Worm (Caenorhabditis elegans) whole organism, midembryonic: Measurements from ENCODE around the gene srd-3.
A peak's percentile ranks its signal among the peaks of the same experiment; 100 is the strongest.

Source experiments
- T22C8.4 ChIP-seq: fragments of 200-800 bp; sonication (Bioruptor generic); IDR thresholded peaks from 2 replicates; pipeline ENCODE4 v1.3.6; 2022; ENCODE audit warnings: missing genetic modification characterization, missing compliant biosample characterization
- cog-1 ChIP-seq: sonication (generic microtip); optimal IDR thresholded peaks from 2 replicates; lab custom pipeline; 2016; ENCODE audit warnings: missing genetic modification characterization, missing compliant biosample characterization
- flt-1 ChIP-seq: fragments of 200-800 bp; sonication (Bioruptor generic); IDR thresholded peaks from 2 replicates; pipeline ENCODE4 v1.3.6; 2022; ENCODE audit warnings: missing genetic modification characterization, missing compliant biosample characterization
- klf-2 ChIP-seq: fragments of 200-800 bp; sonication (Bioruptor generic); conservative IDR thresholded peaks from 2 replicates; pipeline ENCODE4 v1.3.6; 2022; ENCODE audit warnings: missing genetic modification reagents, missing genetic modification characterization, missing compliant biosample characterization
- med-1 ChIP-seq: sonication (generic microtip); optimal IDR thresholded peaks from 2 replicates; lab custom pipeline; 2017; ENCODE audit warnings: missing genetic modification characterization, mild to moderate bottlenecking, missing compliant biosample characterization, antibody characterized with exemption, missing genetic modification reagents; ENCODE audit not compliant: insufficient read depth
- ref-1 ChIP-seq: fragments of 200-800 bp; sonication (Bioruptor generic); conservative IDR thresholded peaks from 2 replicates; pipeline ENCODE4 v1.3.6; 2022; ENCODE audit warnings: missing genetic modification reagents, missing genetic modification characterization, missing compliant biosample characterization
- tab-1 ChIP-seq: fragments of 200-800 bp; sonication (Bioruptor generic); IDR thresholded peaks from 2 replicates; pipeline ENCODE4 v1.3.6; 2022; ENCODE audit warnings: missing genetic modification characterization, missing compliant biosample characterization
- ztf-23 ChIP-seq: fragments of 200-800 bp; sonication (Bioruptor generic); IDR thresholded peaks from 2 replicates; pipeline ENCODE4 v1.3.6; 2022; ENCODE audit warnings: missing genetic modification reagents, missing genetic modification characterization, missing compliant biosample characterization
- ztf-29 ChIP-seq: fragments of 200-800 bp; sonication (Bioruptor generic); IDR thresholded peaks from 2 replicates; pipeline ENCODE4 v1.3.6; 2022; ENCODE audit warnings: missing genetic modification reagents, missing genetic modification characterization, missing compliant biosample characterization

The srd-3 gene

DNA sequence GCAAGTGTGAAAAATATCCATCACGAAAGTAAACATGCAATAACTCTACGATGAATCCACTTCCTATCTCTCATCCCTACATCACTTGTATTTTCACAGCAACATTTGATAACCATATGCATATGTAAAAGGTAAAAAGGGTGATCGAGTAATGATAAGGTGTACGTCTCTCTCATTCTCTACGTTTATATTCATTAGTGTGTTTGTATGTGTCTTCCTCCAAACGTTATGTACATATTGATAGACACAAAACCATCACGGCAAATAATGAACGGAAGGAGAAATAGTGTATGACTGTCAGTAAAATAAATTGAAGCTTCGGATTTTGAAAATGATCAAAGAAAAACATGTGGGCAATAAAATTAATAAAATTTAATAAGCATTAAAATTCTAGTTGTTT lies 6.3 kb downstream of the srd-3 start:
- TF ChIP-seq ztf-29 (GFP tag; lab: Robert Waterston, UW) (no peak), flt-1 (GFP tag; lab: Robert Waterston, UW) (no peak), tab-1 (GFP tag; lab: Robert Waterston, UW) (no peak), ztf-23 (GFP tag; lab: Robert Waterston, UW) (no peak), cog-1 (no peak), T22C8.4 (no peak), med-1 (no peak), klf-2 (GFP tag; lab: Robert Waterston, UW) (no peak), ref-1 (GFP tag; lab: Robert Waterston, UW) (no peak)

DNA sequence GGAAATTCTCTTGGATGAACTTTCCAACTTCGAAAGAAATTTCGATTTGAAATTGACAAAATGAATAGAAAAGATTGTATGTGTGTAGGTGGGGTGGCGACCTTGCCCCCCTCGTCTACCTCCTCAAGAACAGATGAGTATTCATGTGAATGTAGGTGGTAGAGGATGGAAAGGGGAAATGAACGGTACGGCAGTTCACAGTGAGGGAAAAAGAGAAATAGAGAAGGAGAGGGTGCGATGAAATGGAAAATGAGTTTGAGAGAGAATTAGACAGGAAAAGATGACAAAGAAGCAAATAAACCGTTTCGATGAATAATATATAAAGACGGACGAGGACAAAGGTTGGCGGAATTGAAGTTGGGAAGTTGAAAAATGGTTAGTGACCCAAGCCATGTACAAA lies 6.8 kb downstream of the srd-3 start:
- TF ChIP-seq flt-1 (GFP tag; lab: Robert Waterston, UW) (no peak), tab-1 (GFP tag; lab: Robert Waterston, UW) (0 out of 2 replicates have a peak, but pooled peaks have one; percentile 57), ztf-23 (GFP tag; lab: Robert Waterston, UW) (peak; percentile 61; the same call in 1 of the 2 replicates)

DNA sequence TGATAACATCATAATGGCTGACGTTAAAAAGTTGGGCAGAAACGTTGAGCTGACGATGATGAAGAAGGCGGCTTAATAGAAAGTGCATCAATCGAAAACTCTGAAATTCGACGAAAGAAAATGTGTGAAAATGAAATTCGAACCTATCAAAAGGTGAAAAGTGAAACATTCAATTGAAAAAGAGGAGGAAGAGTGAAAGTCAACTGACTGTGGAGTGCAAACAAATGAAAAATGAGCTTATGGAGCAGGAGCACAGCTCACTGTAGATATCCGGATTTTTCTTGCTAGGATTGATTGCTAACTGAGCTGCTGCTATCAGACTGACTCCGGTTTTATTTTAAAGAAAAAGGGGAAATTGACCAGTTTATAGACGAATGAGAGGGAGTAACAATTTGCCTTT lies 7.7 kb downstream of the srd-3 start, which contains the start of gene K10B4.3:
Gene K10B4.3, minus strand, starts transcription at position 101 of the 400 bp plus-strand sequence.
- TF ChIP-seq T22C8.4: no peak
- TF ChIP-seq ref-1 (GFP tag; lab: Robert Waterston, UW): no peak
- TF ChIP-seq med-1: no peak
- no peak for TF ChIP-seq ztf-29 (GFP tag; lab: Robert Waterston, UW)
- no peak for TF ChIP-seq flt-1 (GFP tag; lab: Robert Waterston, UW)
- no peak for TF ChIP-seq klf-2 (GFP tag; lab: Robert Waterston, UW)
- TF ChIP-seq tab-1 (GFP tag; lab: Robert Waterston, UW): no peak
- no peak for TF ChIP-seq cog-1
- no peak for TF ChIP-seq ztf-23 (GFP tag; lab: Robert Waterston, UW)

DNA sequence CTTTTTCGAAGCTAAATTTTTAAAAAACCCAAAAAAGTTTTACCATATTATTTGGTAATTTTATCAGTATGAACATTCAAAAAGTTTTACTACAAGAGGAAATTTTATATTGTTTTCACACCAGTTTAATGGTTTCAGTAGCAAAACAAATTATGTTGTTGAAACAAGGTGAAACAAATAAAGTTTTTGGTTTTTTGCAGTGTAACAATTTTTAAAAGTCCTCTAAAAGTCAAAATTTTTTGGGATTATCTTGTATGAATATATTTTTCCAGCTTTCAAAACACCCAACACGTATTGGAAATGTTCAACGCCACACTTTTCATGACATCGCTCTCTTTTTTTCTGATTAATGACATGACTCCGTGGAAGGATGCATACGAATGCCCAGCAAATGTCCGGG lies 11.9 kb downstream of the srd-3 start, which contains the start of gene srt-54:
Gene srt-54, plus strand, starts transcription at position 301 of the 400 bp plus-strand sequence.
- TF ChIP-seq ztf-23 (GFP tag; lab: Robert Waterston, UW) (no peak), med-1 (no peak), ztf-29 (GFP tag; lab: Robert Waterston, UW) (no peak), ref-1 (GFP tag; lab: Robert Waterston, UW) (no peak), tab-1 (GFP tag; lab: Robert Waterston, UW) (no peak), cog-1 (no peak), T22C8.4 (no peak), klf-2 (GFP tag; lab: Robert Waterston, UW) (no peak), flt-1 (GFP tag; lab: Robert Waterston, UW) (no peak)

DNA sequence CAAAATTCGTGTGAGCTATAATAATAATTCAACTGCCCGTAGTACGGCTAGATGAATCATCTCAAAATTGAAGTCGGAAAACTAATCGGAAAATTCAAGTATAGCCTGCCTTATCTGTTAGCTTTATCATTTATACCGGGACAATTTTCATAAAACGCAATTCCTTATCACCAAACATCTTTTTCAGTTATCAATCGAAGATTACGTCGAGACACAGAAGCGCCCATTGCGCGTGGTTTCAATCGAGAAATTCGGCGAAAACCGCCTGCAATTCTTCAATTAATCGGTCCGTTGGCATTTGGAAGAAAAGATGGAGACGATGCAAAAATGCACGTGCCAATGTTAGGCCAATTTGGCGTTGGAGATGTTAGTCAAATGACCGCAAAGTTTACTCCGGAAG lies 16.6 kb downstream of the srd-3 start:
- TF ChIP-seq flt-1 (GFP tag; lab: Robert Waterston, UW) (no peak), ztf-29 (GFP tag; lab: Robert Waterston, UW) (no peak), tab-1 (GFP tag; lab: Robert Waterston, UW) (no peak), klf-2 (GFP tag; lab: Robert Waterston, UW) (no peak), med-1 (no peak), ztf-23 (GFP tag; lab: Robert Waterston, UW) (no peak), T22C8.4 (no peak), ref-1 (GFP tag; lab: Robert Waterston, UW) (no peak), cog-1 (no peak)

DNA sequence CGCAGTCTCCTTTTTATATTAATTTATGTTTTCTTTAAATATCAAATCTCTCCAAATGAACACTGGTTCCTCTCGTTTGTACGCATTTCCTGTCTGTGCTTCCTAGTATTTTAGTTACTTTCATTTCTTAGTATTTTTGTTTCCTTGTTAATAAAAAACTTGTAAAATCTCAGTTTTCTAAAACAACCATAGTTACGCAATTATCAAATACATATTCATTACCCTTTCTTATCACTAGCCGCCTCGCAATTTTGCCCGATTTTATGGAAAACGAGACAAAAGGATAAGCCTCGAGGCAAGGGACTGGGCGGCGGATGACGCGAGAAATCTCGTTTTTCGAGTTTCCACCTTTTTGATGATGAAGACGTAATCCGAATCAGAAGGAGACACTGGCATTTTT lies 17.6 kb downstream of the srd-3 start, which contains the start of gene C50D2.1:
Gene C50D2.1, plus strand, starts transcription at position 301 of the 400 bp plus-strand sequence.
- TF ChIP-seq klf-2 (GFP tag; lab: Robert Waterston, UW) (no peak), ztf-29 (GFP tag; lab: Robert Waterston, UW) (no peak), flt-1 (GFP tag; lab: Robert Waterston, UW) (no peak), tab-1 (GFP tag; lab: Robert Waterston, UW) (no peak), T22C8.4 (no peak), med-1 (no peak), cog-1 (no peak), ref-1 (GFP tag; lab: Robert Waterston, UW) (no peak), ztf-23 (GFP tag; lab: Robert Waterston, UW) (no peak)

DNA sequence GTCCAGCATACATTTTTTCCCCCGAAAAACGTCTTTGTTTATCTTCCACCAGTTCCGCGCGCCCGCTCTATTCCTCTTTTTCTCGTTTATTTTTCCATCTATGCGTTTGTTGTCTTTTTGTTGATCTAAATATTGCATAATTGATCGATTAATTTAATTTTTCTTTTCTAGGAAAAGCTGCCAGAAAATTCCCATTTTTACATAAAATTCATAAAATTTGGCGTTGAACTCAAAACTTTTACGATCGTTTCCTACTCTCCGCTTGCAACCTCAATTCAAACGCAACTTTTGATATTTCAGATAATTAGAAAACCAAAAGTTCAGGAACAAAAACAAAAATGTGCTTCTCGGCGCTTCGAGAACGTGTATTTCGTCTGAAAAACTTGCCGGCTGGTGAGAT lies 20.0 kb downstream of the srd-3 start, which contains the start of gene C50D2.2:
Gene C50D2.2, plus strand, starts transcription at position 301 of the 400 bp plus-strand sequence.
- TF ChIP-seq tab-1 (GFP tag; lab: Robert Waterston, UW) (no peak), flt-1 (GFP tag; lab: Robert Waterston, UW) (no peak), ref-1 (GFP tag; lab: Robert Waterston, UW) (no peak), med-1 (no peak)

DNA sequence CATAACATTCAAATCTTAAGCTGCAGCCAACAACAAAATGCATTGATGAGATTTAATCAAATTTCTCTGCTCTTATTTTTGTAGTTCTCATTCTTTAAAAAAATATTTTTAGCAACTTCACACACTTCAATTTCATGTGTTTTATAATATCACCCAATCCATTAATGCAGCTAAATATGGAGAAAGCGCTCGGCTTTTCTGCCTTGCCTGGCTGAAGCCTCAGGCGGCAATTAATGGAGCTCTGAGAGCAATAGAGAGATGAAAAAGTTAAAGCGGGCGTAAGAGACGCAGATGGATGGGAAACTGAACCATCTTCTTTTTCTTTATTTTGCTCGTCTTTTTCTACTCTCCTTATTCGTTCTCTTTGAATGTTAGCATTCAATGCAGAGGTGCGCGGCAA lies 21.1 kb downstream of the srd-3 start:
- TF ChIP-seq cog-1 (no peak), flt-1 (GFP tag; lab: Robert Waterston, UW) (no peak), med-1 (no peak), ref-1 (GFP tag; lab: Robert Waterston, UW) (no peak), ztf-23 (GFP tag; lab: Robert Waterston, UW) (no peak), ztf-29 (GFP tag; lab: Robert Waterston, UW) (no peak), T22C8.4 (no peak), klf-2 (GFP tag; lab: Robert Waterston, UW) (no peak), tab-1 (GFP tag; lab: Robert Waterston, UW) (no peak)

DNA sequence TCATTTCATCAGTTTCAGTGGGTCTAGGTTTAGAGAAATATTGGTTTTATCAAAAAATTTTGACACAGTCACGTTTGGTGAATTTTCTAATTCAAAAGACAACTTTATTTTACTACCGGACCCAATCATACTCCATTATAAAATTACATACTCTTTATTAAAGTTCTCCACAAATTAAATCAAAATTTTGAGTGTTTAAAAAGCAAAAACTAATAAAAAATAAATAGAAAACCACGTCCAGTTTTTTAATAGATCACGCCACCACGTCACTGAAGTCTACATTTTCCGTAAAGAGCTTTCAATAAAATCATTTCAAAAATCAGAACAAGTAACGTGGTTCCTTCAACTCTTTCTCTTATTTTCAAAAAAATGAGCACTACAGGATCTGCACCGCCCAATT lies 22.9 kb downstream of the srd-3 start, which contains the start of gene txt-1:
Gene txt-1, plus strand, starts transcription at position 301 of the 400 bp plus-strand sequence.
- TF ChIP-seq klf-2 (GFP tag; lab: Robert Waterston, UW): no peak
- no peak for TF ChIP-seq med-1
- TF ChIP-seq tab-1 (GFP tag; lab: Robert Waterston, UW): no peak
- TF ChIP-seq flt-1 (GFP tag; lab: Robert Waterston, UW): no peak
- TF ChIP-seq ztf-29 (GFP tag; lab: Robert Waterston, UW): no peak
- TF ChIP-seq ref-1 (GFP tag; lab: Robert Waterston, UW): no peak
- no peak for TF ChIP-seq cog-1
- no peak for TF ChIP-seq T22C8.4
- no peak for TF ChIP-seq ztf-23 (GFP tag; lab: Robert Waterston, UW)

DNA sequence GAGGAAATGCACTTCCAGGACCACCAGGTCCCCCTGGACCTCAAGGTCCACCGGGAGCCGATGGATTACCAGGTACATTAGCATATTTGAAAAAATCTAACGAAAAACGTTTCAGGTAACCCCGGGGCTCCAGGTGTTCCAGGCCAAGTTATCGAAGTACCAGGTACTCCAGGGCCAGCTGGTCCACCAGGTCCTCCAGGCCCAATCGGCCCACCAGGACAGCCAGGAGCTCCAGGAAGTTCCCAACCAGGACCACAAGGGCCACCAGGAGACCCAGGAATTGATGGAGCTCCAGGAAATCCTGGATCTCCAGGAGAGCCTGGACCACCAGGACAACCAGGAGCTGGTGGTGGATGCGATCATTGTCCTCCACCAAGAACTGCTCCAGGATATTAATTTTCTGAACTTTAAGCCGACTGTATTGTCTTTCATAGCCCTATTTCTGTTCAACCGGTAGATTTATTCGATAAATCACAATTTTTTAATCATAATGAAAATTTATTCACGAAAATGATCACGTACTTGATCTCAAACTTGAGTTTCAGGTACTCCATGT lies 23.4 kb downstream of the srd-3 start:
- TF ChIP-seq ref-1 (GFP tag; lab: Robert Waterston, UW) (no peak), tab-1 (GFP tag; lab: Robert Waterston, UW) (no peak)
